Worm (Caenorhabditis elegans): ENCODE results near the gene T04F3.4.

- TF ChIP-seq fkh-4 (tag; optimal IDR thresholded peaks at IDR 0.05; ENCODE audit: borderline replicate concordance) (no peak), nhr-237 (tag; optimal IDR thresholded peaks at IDR 0.05) (no peak), nhr-11 (tag; optimal IDR thresholded peaks at IDR 0.05) (no peak), sox-4 (tag; optimal IDR thresholded peaks at IDR 0.05) (no peak), lin-15B (tag; optimal IDR thresholded peaks at IDR 0.05) (no peak), unc-130 (tag; optimal IDR thresholded peaks at IDR 0.05) (no peak), tlp-1 (tag; optimal IDR thresholded peaks at IDR 0.05) (no peak), fos-1 (tag; optimal IDR thresholded peaks at IDR 0.05) (no peak), snpc-4 (tag; optimal IDR thresholded peaks at IDR 0.05) (no peak), unc-86 (tag; optimal IDR thresholded peaks at IDR 0.05) (no peak), lin-13 (GFP tag; optimal IDR thresholded peaks at IDR 0.05) (no peak), pqm-1 (tag; optimal IDR thresholded peaks at IDR 0.05) (no peak), ztf-11 (tag; optimal IDR thresholded peaks at IDR 0.05) (no peak)
Measured at ce11 chrV:11762863-11763262, at the start of gene T04F3.4.
